Fruit fly (Drosophila melanogaster) whole organism, embryonic: ENCODE data around the gene CG33120.

ENCODE experiments used
- CG10366 ChIP-seq: fragments of 200-800 bp; sonication (Bioruptor generic); IDR thresholded peaks from 2 replicates; pipeline ENCODE4 v1.3.6; 2022; ENCODE audit warnings: missing biosample characterization, missing genetic modification characterization
- CG10431 ChIP-seq: fragments of 200-800 bp; sonication (Bioruptor generic); optimal IDR thresholded peaks from 3 replicates; lab custom pipeline; 2018; ENCODE audit warnings: missing biosample characterization, mild to moderate bottlenecking, missing genetic modification characterization
- CG10565 ChIP-seq: fragments of 200-800 bp; sonication (Bioruptor generic); optimal IDR thresholded peaks from 3 replicates; lab custom pipeline; 2016; ENCODE audit warnings: missing biosample characterization, mild to moderate bottlenecking, missing genetic modification characterization
- CG12299 ChIP-seq: fragments of 200-800 bp; sonication (Bioruptor generic); optimal IDR thresholded peaks from 2 replicates; lab custom pipeline; 2018; ENCODE audit warnings: missing biosample characterization, mild to moderate bottlenecking, missing genetic modification characterization
- CG13123 ChIP-seq: fragments of 200-800 bp; sonication (Bioruptor generic); optimal IDR thresholded peaks from 2 replicates; lab custom pipeline; 2016; ENCODE audit warnings: missing biosample characterization, missing genetic modification characterization
- CG15269 ChIP-seq: fragments of 200-800 bp; sonication (Bioruptor generic); optimal IDR thresholded peaks from 2 replicates; lab custom pipeline; 2018; ENCODE audit warnings: missing biosample characterization, mild to moderate bottlenecking, missing genetic modification characterization, moderate library complexity
- CG17328 ChIP-seq: fragments of 200-800 bp; sonication (Bioruptor generic); IDR thresholded peaks from 2 replicates; pipeline ENCODE4 v1.3.6; 2022; ENCODE audit warnings: missing biosample characterization, missing genetic modification characterization
- CG2202 ChIP-seq: fragments of 200-800 bp; sonication (Bioruptor generic); optimal IDR thresholded peaks from 2 replicates; lab custom pipeline; 2018; ENCODE audit warnings: missing biosample characterization, mild to moderate bottlenecking, missing genetic modification characterization
- CG30403 ChIP-seq: fragments of 200-800 bp; sonication (Bioruptor generic); optimal IDR thresholded peaks from 3 replicates; lab custom pipeline; 2016; ENCODE audit warnings: missing biosample characterization, missing genetic modification characterization
- CG31224 ChIP-seq: fragments of 200-800 bp; sonication (Bioruptor generic); IDR thresholded peaks from 2 replicates; pipeline ENCODE4 v1.3.6; 2022; ENCODE audit warnings: missing biosample characterization, missing genetic modification characterization
- CG32532 ChIP-seq: fragments of 200-800 bp; sonication (Bioruptor generic); IDR thresholded peaks from 2 replicates; pipeline ENCODE4 v1.3.6; 2022; ENCODE audit warnings: missing biosample characterization, missing genetic modification characterization
- CG34224 ChIP-seq: fragments of 200-800 bp; sonication (Bioruptor generic); IDR thresholded peaks from 3 replicates; pipeline ENCODE4 v1.3.6; 2022; ENCODE audit warnings: missing biosample characterization, missing genetic modification characterization; ENCODE audit not compliant: partially characterized antibody
- CG4360 ChIP-seq: fragments of 200-800 bp; sonication (Bioruptor generic); IDR thresholded peaks from 2 replicates; pipeline ENCODE4 v1.3.6; 2022; ENCODE audit warnings: missing biosample characterization, missing genetic modification characterization
- CG6175 ChIP-seq: fragments of 200-800 bp; sonication (Bioruptor generic); IDR thresholded peaks from 3 replicates; pipeline ENCODE4 v1.3.6; 2022; ENCODE audit warnings: missing biosample characterization, missing genetic modification characterization
- CG7963 ChIP-seq: fragments of 200-800 bp; sonication (Bioruptor generic); IDR thresholded peaks from 3 replicates; pipeline ENCODE4 v1.3.6; 2022; ENCODE audit warnings: missing biosample characterization, missing genetic modification characterization; ENCODE audit not compliant: partially characterized antibody
- CG8089 ChIP-seq: fragments of 200-800 bp; sonication (Bioruptor generic); optimal IDR thresholded peaks from 3 replicates; lab custom pipeline; 2016; ENCODE audit warnings: missing biosample characterization, missing genetic modification characterization
- CG8290 ChIP-seq, 3 experiments: fragments of 200-800 bp; sonication (Bioruptor generic); optimal IDR thresholded peaks; 2 replicates each; lab custom pipeline; 2016 to 2019; ENCODE audit warnings: missing biosample characterization in 3 of 3, missing genetic modification characterization in 3 of 3, mild to moderate bottlenecking in 2 of 3, moderate library complexity in 1 of 3
- Dad ChIP-seq: fragments of 200-800 bp; sonication (Bioruptor generic); optimal IDR thresholded peaks from 3 replicates; lab custom pipeline; 2016; ENCODE audit warnings: missing biosample characterization, missing genetic modification characterization
- Gug ChIP-seq: fragments of 200-800 bp; sonication (Bioruptor generic); IDR thresholded peaks from 4 replicates; pipeline ENCODE4 v1.3.6; 2022; ENCODE audit warnings: missing biosample characterization, missing genetic modification characterization
- HLH3B ChIP-seq: fragments of 200-800 bp; sonication (Bioruptor generic); IDR thresholded peaks from 2 replicates; pipeline ENCODE4 v1.3.6; 2022; ENCODE audit warnings: missing biosample characterization, missing genetic modification characterization
- HmgD ChIP-seq: fragments of 200-800 bp; sonication (Bioruptor generic); optimal IDR thresholded peaks from 3 replicates; lab custom pipeline; 2016; ENCODE audit warnings: missing biosample characterization, missing genetic modification characterization
- Hsf ChIP-seq: fragments of 200-800 bp; sonication (Bioruptor generic); optimal IDR thresholded peaks from 3 replicates; lab custom pipeline; 2016; ENCODE audit warnings: missing biosample characterization, missing genetic modification characterization
- Kr ChIP-seq: fragments of 200-800 bp; sonication (Bioruptor generic); optimal IDR thresholded peaks from 2 replicates; lab custom pipeline; 2017; ENCODE audit warnings: missing biosample characterization, mild to moderate bottlenecking, missing genetic modification characterization
- NC2β ChIP-seq: fragments of 200-800 bp; sonication (Bioruptor generic); optimal IDR thresholded peaks from 2 replicates; lab custom pipeline; 2016; ENCODE audit warnings: missing biosample characterization, missing genetic modification characterization
- Oli ChIP-seq: fragments of 200-800 bp; sonication (Bioruptor generic); optimal IDR thresholded peaks from 2 replicates; lab custom pipeline; 2018; ENCODE audit warnings: missing biosample characterization, mild to moderate bottlenecking, missing genetic modification characterization, moderate library complexity
- Sry-δ ChIP-seq: fragments of 200-800 bp; sonication (Bioruptor generic); optimal IDR thresholded peaks from 2 replicates; lab custom pipeline; 2016; ENCODE audit warnings: missing biosample characterization, missing genetic modification characterization
- YL-1 ChIP-seq: fragments of 200-800 bp; sonication (Bioruptor generic); optimal IDR thresholded peaks from 3 replicates; lab custom pipeline; 2017; ENCODE audit warnings: missing biosample characterization, mild to moderate bottlenecking, missing genetic modification characterization
- al ChIP-seq: fragments of 200-800 bp; sonication (Bioruptor generic); IDR thresholded peaks from 2 replicates; pipeline ENCODE4 v1.3.6; 2022; ENCODE audit warnings: missing biosample characterization, missing genetic modification characterization
- aop ChIP-seq: fragments of 200-800 bp; sonication (Bioruptor generic); IDR thresholded peaks from 2 replicates; pipeline ENCODE4 v1.3.6; 2022; ENCODE audit warnings: missing biosample characterization, missing genetic modification characterization
- az2 ChIP-seq: fragments of 200-800 bp; sonication (Bioruptor generic); optimal IDR thresholded peaks from 3 replicates; lab custom pipeline; 2016; ENCODE audit warnings: missing biosample characterization, missing genetic modification characterization
- bigmax ChIP-seq: fragments of 200-800 bp; sonication (Bioruptor generic); optimal IDR thresholded peaks from 2 replicates; lab custom pipeline; 2018; ENCODE audit warnings: missing biosample characterization, mild to moderate bottlenecking, missing genetic modification characterization
- bowl ChIP-seq: fragments of 200-800 bp; sonication (Bioruptor generic); IDR thresholded peaks from 2 replicates; pipeline ENCODE4 v1.3.6; 2022; ENCODE audit warnings: missing biosample characterization, missing genetic modification characterization
- br ChIP-seq: fragments of >200 bp; optimal IDR thresholded peaks from 2 replicates; lab custom pipeline; 2017
- corto ChIP-seq: fragments of 200-800 bp; sonication (Bioruptor generic); optimal IDR thresholded peaks from 2 replicates; lab custom pipeline; 2016; ENCODE audit warnings: missing biosample characterization, mild to moderate bottlenecking, missing genetic modification characterization, moderate library complexity
- dimm ChIP-seq: fragments of 200-800 bp; sonication (Bioruptor generic); IDR thresholded peaks from 2 replicates; pipeline ENCODE4 v1.3.6; 2022; ENCODE audit warnings: missing biosample characterization, missing genetic modification characterization
- dmrt11E ChIP-seq: fragments of 200-800 bp; sonication (Bioruptor generic); optimal IDR thresholded peaks from 3 replicates; lab custom pipeline; 2018; ENCODE audit warnings: missing biosample characterization, mild to moderate bottlenecking, missing genetic modification characterization, moderate library complexity
- en ChIP-seq: fragments of 200-800 bp; sonication (Bioruptor generic); optimal IDR thresholded peaks from 2 replicates; lab custom pipeline; 2016; ENCODE audit warnings: missing biosample characterization, missing genetic modification characterization
- her ChIP-seq: fragments of 200-800 bp; sonication (Bioruptor generic); optimal IDR thresholded peaks from 2 replicates; lab custom pipeline; 2016; ENCODE audit warnings: missing biosample characterization, missing genetic modification characterization
- jigr1 ChIP-seq: fragments of 200-800 bp; sonication (Bioruptor generic); IDR thresholded peaks from 3 replicates; pipeline ENCODE4 v1.3.6; 2022; ENCODE audit warnings: missing biosample characterization, missing genetic modification characterization
- knrl ChIP-seq: fragments of 200-800 bp; sonication (Bioruptor generic); IDR thresholded peaks from 3 replicates; pipeline ENCODE4 v1.3.6; 2022; ENCODE audit warnings: missing biosample characterization, missing genetic modification characterization; ENCODE audit not compliant: partially characterized antibody
- lab ChIP-seq: fragments of 200-800 bp; sonication (Bioruptor generic); optimal IDR thresholded peaks from 3 replicates; lab custom pipeline; 2017; ENCODE audit warnings: missing biosample characterization, missing genetic modification characterization, mild to moderate bottlenecking, moderate library complexity, missing genetic modification reagents
- lov ChIP-seq, 2 experiments: fragments of 200-800 bp in 1 of 2; fragments of >200 bp in 1 of 2; sonication (Bioruptor generic) in 1 of 2; IDR thresholded peaks in 1 of 2; optimal IDR thresholded peaks in 1 of 2; 2 replicates in 1 of 2; 3 replicates in 1 of 2; pipeline versions ENCODE4 v1.3.6 to Lab custom; 2017 to 2022; ENCODE audit warnings: missing biosample characterization in 1 of 2, missing genetic modification characterization in 1 of 2
- luna ChIP-seq: fragments of 200-800 bp; sonication (Bioruptor generic); optimal IDR thresholded peaks from 2 replicates; lab custom pipeline; 2016; ENCODE audit warnings: missing biosample characterization, missing genetic modification characterization
- pros ChIP-seq: fragments of 200-800 bp; sonication (Bioruptor generic); optimal IDR thresholded peaks from 3 replicates; lab custom pipeline; 2019; ENCODE audit warnings: missing biosample characterization, mild to moderate bottlenecking, missing genetic modification characterization, moderate library complexity
- rib ChIP-seq: fragments of 200-800 bp; sonication (Bioruptor generic); IDR thresholded peaks from 2 replicates; pipeline ENCODE4 v1.3.6; 2022; ENCODE audit warnings: missing biosample characterization, missing genetic modification characterization
- sens ChIP-seq: fragments of 200-800 bp; sonication (Bioruptor generic); peaks from one replicate; lab custom pipeline; 2016; ENCODE audit warnings: missing biosample characterization, missing genetic modification characterization
- sob ChIP-seq: fragments of 200-800 bp; sonication (Bioruptor generic); IDR thresholded peaks from 2 replicates; pipeline ENCODE4 v1.3.6; 2022; ENCODE audit warnings: missing biosample characterization, missing genetic modification characterization
- stwl ChIP-seq: fragments of 200-800 bp; sonication (Bioruptor generic); optimal IDR thresholded peaks from 3 replicates; lab custom pipeline; 2018; ENCODE audit warnings: missing biosample characterization, mild to moderate bottlenecking, missing genetic modification characterization, moderate library complexity
- usp ChIP-seq: fragments of >200 bp; optimal IDR thresholded peaks from 2 replicates; lab custom pipeline; 2017; ENCODE audit warnings: missing biosample characterization, missing genetic modification characterization
- zen ChIP-seq: fragments of 200-800 bp; sonication (Bioruptor generic); optimal IDR thresholded peaks from 3 replicates; lab custom pipeline; 2018; ENCODE audit warnings: missing biosample characterization, mild to moderate bottlenecking, missing genetic modification characterization, moderate library complexity

The CG33120 gene

dm6 chr2L:18881014-18881660 lies 36.8 kb upstream of the CG33120 start, which contains the start of gene tup (continued):
- TF ChIP-seq lab (GFP tag; lab: Kevin White, UChicago) = no peak
- TF ChIP-seq Sry-δ (GFP tag; lab: Kevin White, UChicago) = no peak
- TF ChIP-seq al (GFP tag; lab: Robert Waterston, UW) = no peak
- TF ChIP-seq usp (GFP tag; lab: Kevin White, UChicago) = no peak
- TF ChIP-seq CG32532 (GFP tag; lab: Robert Waterston, UW) = 0 out of 2 replicates have a peak, but pooled peaks have one; percentile 11
- TF ChIP-seq az2 = no peak
- TF ChIP-seq Oli (tag; lab: Kevin White, UChicago) = no peak
- TF ChIP-seq CG30403 = no peak
- TF ChIP-seq CG15269 (tag; lab: Kevin White, UChicago) = no peak
- peak; percentile 86 for TF ChIP-seq sens (GFP tag; lab: Kevin White, UChicago)
- no peak for TF ChIP-seq YL-1 (GFP tag; lab: Kevin White, UChicago)
- no peak for TF ChIP-seq CG10565 (GFP tag; lab: Kevin White, UChicago)
- TF ChIP-seq CG8290 (GFP tag; optimal IDR thresholded peaks at IDR 0.05; lab: Kevin White, UChicago) = no peak
- TF ChIP-seq CG8290 (tag; optimal IDR thresholded peaks at IDR 0.05; lab: Kevin White, UChicago) = peak in 1 of 2 experiments; percentile 27
- no peak for TF ChIP-seq CG8089 (GFP tag; lab: Kevin White, UChicago)
- TF ChIP-seq CG13123 = no peak
- TF ChIP-seq jigr1 (GFP tag; lab: Robert Waterston, UW) = no peak
- no peak for TF ChIP-seq bigmax (GFP tag; lab: Kevin White, UChicago)
- TF ChIP-seq dmrt11E (tag; lab: Kevin White, UChicago) = no peak
- TF ChIP-seq HmgD (GFP tag; lab: Kevin White, UChicago) = peak; percentile 65
- TF ChIP-seq aop = peak; percentile 44; the same call in 1 of the 2 replicates
- peak; percentile 39; the same call in 2 of the 3 replicates for TF ChIP-seq knrl (GFP tag; lab: Robert Waterston, UW)
- TF ChIP-seq bowl (GFP tag; lab: Robert Waterston, UW) = no peak
- TF ChIP-seq CG2202 (tag; lab: Kevin White, UChicago) = no peak
- no peak for TF ChIP-seq zen (tag; lab: Kevin White, UChicago)
- no peak for TF ChIP-seq Kr
- TF ChIP-seq Dad (GFP tag; lab: Kevin White, UChicago) = no peak
- TF ChIP-seq CG6175 = 0 out of 3 replicates have a peak, but pooled peaks have one; percentile 13
- TF ChIP-seq CG17328 (GFP tag; lab: Robert Waterston, UW) = peak; percentile 46
- no peak for TF ChIP-seq stwl (tag; lab: Kevin White, UChicago)
- TF ChIP-seq HLH3B (GFP tag; lab: Robert Waterston, UW) = 0 out of 2 replicates have a peak, but pooled peaks have one; percentile 10
- TF ChIP-seq CG4360 (GFP tag; lab: Robert Waterston, UW) = no peak
- TF ChIP-seq CG34224 (GFP tag; lab: Robert Waterston, UW) = 0 out of 3 replicates have a peak, but pooled peaks have one; percentile 21
- no peak for TF ChIP-seq CG10431 (GFP tag; lab: Kevin White, UChicago)
- TF ChIP-seq br = no peak
- TF ChIP-seq CG7963 (GFP tag; lab: Robert Waterston, UW) = no peak
- no peak for TF ChIP-seq dimm (GFP tag; lab: Robert Waterston, UW)
- TF ChIP-seq her (GFP tag; lab: Kevin White, UChicago) = peak; percentile 4
- TF ChIP-seq NC2β = no peak
- TF ChIP-seq luna (GFP tag; lab: Kevin White, UChicago) = no peak
- no peak for TF ChIP-seq CG10366 (GFP tag; lab: Robert Waterston, UW)
- TF ChIP-seq sob (GFP tag; lab: Robert Waterston, UW) = no peak
- no peak for TF ChIP-seq Hsf
- no peak for TF ChIP-seq Gug (GFP tag; lab: Robert Waterston, UW)
- no peak for TF ChIP-seq CG31224 (GFP tag; lab: Robert Waterston, UW)
- TF ChIP-seq pros = peak; percentile 47
- TF ChIP-seq CG12299 (tag; lab: Kevin White, UChicago) = no peak
- no peak for TF ChIP-seq rib (GFP tag; lab: Robert Waterston, UW)
- TF ChIP-seq lov (optimal IDR thresholded peaks at IDR 0.05; lab: Kevin White, UChicago) = no peak
- TF ChIP-seq lov (GFP tag; IDR thresholded peaks at IDR 0.05; lab: Robert Waterston, UW) = 0 out of 3 replicates have a peak, but pooled peaks have one; percentile 63
- no peak for TF ChIP-seq en
- TF ChIP-seq corto (GFP tag; lab: Kevin White, UChicago) = no peak
